Worm (Caenorhabditis elegans) whole organism, L1 larva: ENCODE measurements around the gene tbc-19.
A peak's percentile ranks its signal among the peaks of the same experiment; 100 is the strongest.

Experiments used
- C04F5.9 ChIP-seq: sonication (generic microtip); optimal IDR thresholded peaks from 2 replicates; lab custom pipeline; 2016; ENCODE audit warnings: missing genetic modification characterization, missing compliant biosample characterization
- C16A3.4 ChIP-seq: fragments of 150-350 bp; optimal IDR thresholded peaks from 2 replicates; lab custom pipeline; 2014; ENCODE audit warnings: missing biosample characterization, missing genetic modification characterization
- C34B4.2 ChIP-seq: sonication (generic microtip); optimal IDR thresholded peaks from 2 replicates; lab custom pipeline; 2017; ENCODE audit warnings: mild to moderate bottlenecking, missing genetic modification characterization, missing compliant biosample characterization
- F16B12.6 ChIP-seq: fragments of 150-350 bp; optimal IDR thresholded peaks from 2 replicates; lab custom pipeline; 2014; ENCODE audit warnings: missing biosample characterization, missing genetic modification characterization
- Y116A8C.19 ChIP-seq: sonication (generic microtip); optimal IDR thresholded peaks from 2 replicates; lab custom pipeline; 2016; ENCODE audit warnings: missing compliant biosample characterization, missing genetic modification characterization, borderline replicate concordance
- aha-1 ChIP-seq: fragments of 150-350 bp; optimal IDR thresholded peaks from 2 replicates; lab custom pipeline; 2014; ENCODE audit warnings: missing biosample characterization, missing genetic modification characterization
- alr-1 ChIP-seq: fragments of 200-800 bp; sonication (Bioruptor generic); optimal IDR thresholded peaks from 2 replicates; lab custom pipeline; 2018; ENCODE audit warnings: borderline replicate concordance, mild to moderate bottlenecking, missing genetic modification characterization, missing compliant biosample characterization
- aly-2 ChIP-seq: fragments of 150-350 bp; optimal IDR thresholded peaks from 2 replicates; lab custom pipeline; 2014; ENCODE audit warnings: missing biosample characterization, missing genetic modification characterization
- ceh-63 ChIP-seq: fragments of 200-800 bp; sonication (Bioruptor generic); optimal IDR thresholded peaks from 2 replicates; lab custom pipeline; 2018; ENCODE audit warnings: mild to moderate bottlenecking, missing genetic modification characterization, missing compliant biosample characterization
- ceh-88 ChIP-seq: fragments of 200-800 bp; sonication (Bioruptor generic); IDR thresholded peaks from 2 replicates; pipeline ENCODE4 v1.3.6; 2022; ENCODE audit warnings: missing genetic modification characterization, missing compliant biosample characterization
- ceh-90 ChIP-seq: sonication (generic microtip); optimal IDR thresholded peaks from 2 replicates; lab custom pipeline; 2016; ENCODE audit warnings: missing genetic modification characterization, missing compliant biosample characterization
- ces-1 ChIP-seq: fragments of 150-350 bp; optimal IDR thresholded peaks from 2 replicates; lab custom pipeline; 2014; ENCODE audit warnings: missing biosample characterization, missing genetic modification reagents, missing genetic modification characterization
- dsc-1 ChIP-seq: sonication (generic microtip); optimal IDR thresholded peaks from 2 replicates; lab custom pipeline; 2016; ENCODE audit warnings: mild to moderate bottlenecking, missing genetic modification characterization, missing compliant biosample characterization
- efl-1 ChIP-seq, 4 experiments: fragments of 150-350 bp; optimal IDR thresholded peaks in 3 of 4; peaks in 1 of 4; 1 replicate in 1 of 4; 2 replicates in 3 of 4; lab custom pipeline; 2014; ENCODE audit warnings: missing biosample characterization in 2 of 4, missing genetic modification characterization in 2 of 4, missing genetic modification reagents in 2 of 4
- egl-13 ChIP-seq: sonication (generic microtip); optimal IDR thresholded peaks from 2 replicates; lab custom pipeline; 2016; ENCODE audit warnings: missing genotype, missing genetic modification reagents, missing genetic modification characterization, missing compliant biosample characterization
- elt-2 ChIP-seq: sonication (generic microtip); optimal IDR thresholded peaks from 2 replicates; lab custom pipeline; 2016; ENCODE audit warnings: missing genetic modification characterization, mild to moderate bottlenecking, inconsistent platforms, missing compliant biosample characterization, missing genetic modification reagents
- elt-3 ChIP-seq, 6 experiments: fragments of 150-350 bp in 1 of 6; sonication (generic microtip); optimal IDR thresholded peaks; 2 replicates each; lab custom pipeline; 2017 to 2018; ENCODE audit warnings: missing biosample characterization in 6 of 6, missing genetic modification characterization in 6 of 6, inconsistent platforms in 1 of 6
- ets-5 ChIP-seq: fragments of 200-800 bp; sonication (Bioruptor generic); IDR thresholded peaks from 2 replicates; pipeline ENCODE4 v1.3.6; 2022; ENCODE audit warnings: missing genetic modification characterization, missing compliant biosample characterization
- fkh-10 ChIP-seq: sonication (generic microtip); optimal IDR thresholded peaks from 2 replicates; lab custom pipeline; 2017; ENCODE audit warnings: missing biosample characterization, missing genetic modification reagents, missing genetic modification characterization
- grh-1 ChIP-seq: fragments of 200-800 bp; sonication (Bioruptor generic); IDR thresholded peaks from 2 replicates; pipeline ENCODE4 v1.3.6; 2022; ENCODE audit warnings: missing genetic modification reagents, missing genetic modification characterization, missing compliant biosample characterization
- hlh-17 ChIP-seq: fragments of 200-800 bp; sonication (Bioruptor generic); optimal IDR thresholded peaks from 2 replicates; lab custom pipeline; 2018; ENCODE audit warnings: missing genetic modification characterization, mild to moderate bottlenecking, missing compliant biosample characterization, moderate library complexity, borderline replicate concordance
- hpl-2 ChIP-seq: fragments of 150-350 bp; optimal IDR thresholded peaks from 2 replicates; lab custom pipeline; 2014; ENCODE audit warnings: missing biosample characterization, missing genetic modification reagents, missing genetic modification characterization
- irx-1 ChIP-seq: sonication (generic microtip); optimal IDR thresholded peaks from 2 replicates; lab custom pipeline; 2016; ENCODE audit warnings: missing genetic modification characterization, missing compliant biosample characterization
- isw-1 ChIP-seq: fragments of 200-800 bp; sonication (Bioruptor generic); IDR thresholded peaks from 2 replicates; pipeline ENCODE4 v1.3.6; 2022; ENCODE audit warnings: missing genetic modification characterization, missing compliant biosample characterization
- lin-13 ChIP-seq: fragments of 150-350 bp; optimal IDR thresholded peaks from 2 replicates; lab custom pipeline; 2014; ENCODE audit warnings: missing biosample characterization, missing genetic modification reagents, missing genetic modification characterization
- lin-14 ChIP-seq: fragments of 200-800 bp; sonication (Bioruptor generic); optimal IDR thresholded peaks from 2 replicates; lab custom pipeline; 2018; ENCODE audit warnings: mild to moderate bottlenecking, missing genetic modification characterization, moderate library complexity, missing compliant biosample characterization
- lin-35 ChIP-seq, 2 experiments: fragments of 150-350 bp; optimal IDR thresholded peaks; 2 replicates each; lab custom pipeline; 2014; ENCODE audit warnings: missing biosample characterization in 2 of 2, missing genetic modification characterization in 2 of 2, missing genetic modification reagents in 2 of 2
- lin-39 ChIP-seq: fragments of 150-350 bp; optimal IDR thresholded peaks from 2 replicates; lab custom pipeline; 2014; ENCODE audit warnings: missing biosample characterization, missing genetic modification reagents, missing genetic modification characterization
- lsy-2 ChIP-seq, 2 experiments: fragments of 150-350 bp; optimal IDR thresholded peaks; 2 replicates each; lab custom pipeline; 2014; ENCODE audit warnings: missing biosample characterization in 2 of 2, missing genetic modification characterization in 2 of 2
- mef-2 ChIP-seq: fragments of 150-350 bp; optimal IDR thresholded peaks from 2 replicates; lab custom pipeline; 2014; ENCODE audit warnings: missing biosample characterization, missing genetic modification characterization
- mep-1 ChIP-seq: fragments of 150-350 bp; optimal IDR thresholded peaks from 2 replicates; lab custom pipeline; 2014; ENCODE audit warnings: missing biosample characterization, missing genetic modification characterization
- nhr-11 ChIP-seq: fragments of 150-350 bp; optimal IDR thresholded peaks from 2 replicates; lab custom pipeline; 2014; ENCODE audit warnings: missing biosample characterization, missing genetic modification characterization
- nhr-19 ChIP-seq: fragments of 200-800 bp; sonication (Bioruptor generic); conservative IDR thresholded peaks from 2 replicates; pipeline ENCODE4 v1.3.6; 2022; ENCODE audit warnings: missing genetic modification characterization, missing compliant biosample characterization
- nhr-28 ChIP-seq: fragments of 150-350 bp; optimal IDR thresholded peaks from 2 replicates; lab custom pipeline; 2014; ENCODE audit warnings: missing biosample characterization, missing genetic modification characterization
- nhr-77 ChIP-seq: fragments of 150-350 bp; optimal IDR thresholded peaks from 2 replicates; lab custom pipeline; 2014; ENCODE audit warnings: missing biosample characterization, missing genetic modification characterization
- nhr-84 ChIP-seq: sonication (generic microtip); optimal IDR thresholded peaks from 2 replicates; lab custom pipeline; 2017; ENCODE audit warnings: missing biosample characterization, missing genetic modification characterization
- pag-3 ChIP-seq: sonication (generic microtip); optimal IDR thresholded peaks from 2 replicates; lab custom pipeline; 2017; ENCODE audit warnings: missing genetic modification characterization, mild to moderate bottlenecking, missing compliant biosample characterization, antibody characterized with exemption, borderline replicate concordance; ENCODE audit not compliant: insufficient read depth
- pax-3 ChIP-seq: fragments of 200-800 bp; sonication (Bioruptor generic); optimal IDR thresholded peaks from 2 replicates; lab custom pipeline; 2018; ENCODE audit warnings: mild to moderate bottlenecking, missing genetic modification characterization, moderate library complexity, missing compliant biosample characterization
- pqm-1 ChIP-seq: sonication (generic microtip); optimal IDR thresholded peaks from 3 replicates; lab custom pipeline; 2017; ENCODE audit warnings: missing biosample characterization, missing genetic modification characterization
- skn-1 ChIP-seq: fragments of 150-350 bp; optimal IDR thresholded peaks from 2 replicates; lab custom pipeline; 2014; ENCODE audit warnings: missing biosample characterization, missing genetic modification characterization
- snu-23 ChIP-seq: sonication (generic microtip); optimal IDR thresholded peaks from 2 replicates; lab custom pipeline; 2016; ENCODE audit warnings: missing genetic modification characterization, missing compliant biosample characterization
- tbx-2 ChIP-seq: sonication (generic microtip); optimal IDR thresholded peaks from 2 replicates; lab custom pipeline; 2016; ENCODE audit warnings: missing genetic modification characterization, missing compliant biosample characterization
- tlp-1 ChIP-seq: fragments of 150-350 bp; optimal IDR thresholded peaks from 2 replicates; lab custom pipeline; 2014; ENCODE audit warnings: missing biosample characterization, missing genetic modification characterization
- unc-62 ChIP-seq: fragments of 150-350 bp; optimal IDR thresholded peaks from 2 replicates; lab custom pipeline; 2014; ENCODE audit warnings: missing biosample characterization, missing genetic modification reagents, missing genetic modification characterization
- unc-86 ChIP-seq: sonication (generic microtip); optimal IDR thresholded peaks from 2 replicates; lab custom pipeline; 2016; ENCODE audit warnings: missing genetic modification characterization, missing compliant biosample characterization
- unc-98 ChIP-seq: fragments of 200-800 bp; sonication (Bioruptor generic); IDR thresholded peaks from 2 replicates; pipeline ENCODE4 v1.3.6; 2022; ENCODE audit warnings: missing genetic modification characterization, missing compliant biosample characterization
- xbp-1 ChIP-seq: sonication (generic microtip); optimal IDR thresholded peaks from 2 replicates; lab custom pipeline; 2016; ENCODE audit warnings: missing genetic modification characterization, missing compliant biosample characterization
- zag-1 ChIP-seq: fragments of 150-350 bp; optimal IDR thresholded peaks from 2 replicates; lab custom pipeline; 2014; ENCODE audit warnings: missing biosample characterization, missing genetic modification characterization
- ztf-11 ChIP-seq, 2 experiments: sonication (generic microtip); optimal IDR thresholded peaks; 2 replicates each; lab custom pipeline; 2016 to 2017; ENCODE audit warnings: missing genetic modification characterization in 2 of 2, missing biosample characterization in 1 of 2, missing compliant biosample characterization in 1 of 2

The tbc-19 gene

DNA sequence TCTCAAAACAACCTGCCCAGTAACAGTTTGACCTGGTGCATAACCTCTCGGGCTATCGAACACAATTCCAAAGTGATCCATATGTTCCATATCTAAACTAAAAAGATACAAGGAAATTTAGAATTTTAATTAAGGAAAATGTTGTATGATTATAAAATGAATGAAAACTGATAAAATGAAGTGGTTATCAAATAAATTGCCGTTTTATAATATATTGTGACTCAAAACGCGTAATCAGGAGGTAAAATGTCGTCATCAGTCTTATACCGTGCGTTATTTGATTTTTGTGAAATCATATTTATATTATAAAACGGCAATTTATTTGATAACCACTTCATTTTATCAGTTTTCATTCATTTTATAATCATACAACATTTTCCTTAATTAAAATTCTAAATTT is 31.9 kb downstream of the tbc-19 start, which contains the start of gene arrd-24:
TSS of gene arrd-24 (minus strand) at position 101 of the 400 bp plus-strand sequence.
- TF ChIP-seq elt-2 (tag; lab: Kevin White, UChicago), result peak; percentile 46

DNA sequence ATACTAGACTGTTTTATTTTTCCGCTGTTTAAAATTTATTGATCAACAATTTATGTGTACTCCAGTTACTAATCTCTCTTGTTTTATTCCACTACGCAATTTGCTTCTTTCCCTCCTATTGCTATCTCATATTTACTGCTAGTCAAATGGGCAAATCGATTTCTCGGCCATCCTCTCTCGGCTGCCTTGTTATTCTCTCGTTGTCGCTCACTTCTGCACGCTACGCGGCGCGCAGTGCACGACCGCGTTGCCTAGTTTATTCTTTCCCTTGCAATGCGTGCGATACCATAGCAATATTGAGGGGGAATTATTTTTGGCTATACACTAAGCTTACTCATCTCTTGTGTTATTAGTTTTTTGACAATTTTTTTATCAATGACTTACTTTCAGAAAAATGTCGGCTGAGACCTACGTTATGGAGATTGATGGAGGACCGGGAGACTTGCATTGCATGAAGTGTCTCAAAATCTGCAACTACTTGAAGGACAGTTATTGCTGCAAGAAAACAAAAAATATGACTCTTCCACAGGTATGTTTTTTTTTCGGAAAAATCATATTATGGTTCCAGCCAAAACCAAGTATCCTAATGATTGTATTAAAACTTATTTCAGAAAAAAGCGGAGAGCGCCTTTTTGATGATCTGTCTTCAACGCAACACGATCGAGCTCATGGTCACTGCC is 34.7 kb downstream of the tbc-19 start, which contains the start of gene F48F7.6:
TSS of gene F48F7.6 (plus strand) at position 391 of the 680 bp plus-strand sequence.
- TF ChIP-seq C34B4.2, result no peak
- TF ChIP-seq Y116A8C.19 (tag; lab: Kevin White, UChicago), result no peak
- TF ChIP-seq egl-13, result no peak
- TF ChIP-seq hlh-17, result no peak
- no peak for TF ChIP-seq lin-39 (tag; lab: Kevin White, UChicago)
- TF ChIP-seq C16A3.4, result peak; percentile 40
- no peak for TF ChIP-seq hpl-2 (GFP tag; lab: Kevin White, UChicago)
- no peak for TF ChIP-seq tlp-1
- peak; percentile 37 to 62 for TF ChIP-seq lin-35 (GFP tag; optimal IDR thresholded peaks at IDR 0.05; lab: Kevin White, UChicago)
- TF ChIP-seq elt-3 (tag; optimal IDR thresholded peaks at IDR 0.05; lab: Kevin White, UChicago), result peak in 1 of 6 experiments; percentile 11
- TF ChIP-seq nhr-11, result no peak
- no peak for TF ChIP-seq nhr-28
- TF ChIP-seq lin-13 (GFP tag; lab: Kevin White, UChicago), result no peak
- no peak for TF ChIP-seq pax-3 (tag; lab: Kevin White, UChicago)
- no peak for TF ChIP-seq aha-1 (tag; lab: Kevin White, UChicago)
- peak; percentile 55 for TF ChIP-seq dsc-1 (tag; lab: Kevin White, UChicago)
- no peak for TF ChIP-seq zag-1 (tag; lab: Kevin White, UChicago)
- peak; percentile 6 for TF ChIP-seq aly-2 (tag; lab: Kevin White, UChicago)
- TF ChIP-seq irx-1 (tag; lab: Kevin White, UChicago), result no peak
- peak; percentile 59 for TF ChIP-seq snu-23
- TF ChIP-seq F16B12.6 (tag; lab: Kevin White, UChicago), result no peak
- TF ChIP-seq pag-3 (tag; lab: Kevin White, UChicago), result no peak
- TF ChIP-seq unc-62 (GFP tag; lab: Kevin White, UChicago), result no peak
- TF ChIP-seq efl-1 (optimal IDR thresholded peaks at IDR 0.05; lab: Kevin White, UChicago), result peak in 1 of 2 experiments; percentile 12
- TF ChIP-seq efl-1 (GFP tag; optimal IDR thresholded peaks at IDR 0.05 in 1 of 2; lab: Kevin White, UChicago), result no peak
- TF ChIP-seq unc-86, result no peak
- no peak for TF ChIP-seq mef-2 (tag; lab: Kevin White, UChicago)
- no peak for TF ChIP-seq ces-1 (GFP tag; lab: Kevin White, UChicago)
- peak; percentile 53 for TF ChIP-seq lin-14 (GFP tag; lab: Kevin White, UChicago)
- TF ChIP-seq ceh-90 (tag; lab: Kevin White, UChicago), result no peak
- TF ChIP-seq ceh-88 (GFP tag; lab: Robert Waterston, UW), result no peak
- no peak for TF ChIP-seq pqm-1
- TF ChIP-seq alr-1 (tag; lab: Kevin White, UChicago), result no peak
- no peak for TF ChIP-seq grh-1 (GFP tag; lab: Robert Waterston, UW)
- TF ChIP-seq ets-5, result no peak
- peak; percentile 46 for TF ChIP-seq tbx-2 (tag; lab: Kevin White, UChicago)
- TF ChIP-seq xbp-1 (tag; lab: Kevin White, UChicago), result peak; percentile 11
- TF ChIP-seq ztf-11 (tag; optimal IDR thresholded peaks at IDR 0.05; lab: Kevin White, UChicago), result no peak
- no peak for TF ChIP-seq nhr-84
- TF ChIP-seq C04F5.9 (tag; lab: Kevin White, UChicago), result no peak
- TF ChIP-seq fkh-10 (GFP tag; lab: Kevin White, UChicago), result no peak
- TF ChIP-seq unc-98 (GFP tag; lab: Robert Waterston, UW), result no peak
- TF ChIP-seq skn-1 (tag; lab: Kevin White, UChicago), result peak; percentile 38
- peak in 1 of 2 experiments; percentile 62 for TF ChIP-seq lsy-2 (tag; optimal IDR thresholded peaks at IDR 0.05; lab: Kevin White, UChicago)
- TF ChIP-seq nhr-77 (tag; lab: Kevin White, UChicago), result no peak
- TF ChIP-seq mep-1 (tag; lab: Kevin White, UChicago), result peak; percentile 39
- no peak for TF ChIP-seq ceh-63 (GFP tag; lab: Kevin White, UChicago)
- no peak for TF ChIP-seq isw-1 (GFP tag; lab: Robert Waterston, UW)
- peak; percentile 22; the same call in 1 of the 2 replicates for TF ChIP-seq nhr-19
